Worm (Caenorhabditis elegans) whole organism, late embryonic: ENCODE measurements around the gene casy-1.

ENCODE experiments used
- ceh-34 ChIP-seq: sonication (generic microtip); optimal IDR thresholded peaks from 2 replicates; lab custom pipeline; 2016; ENCODE audit warnings: mild to moderate bottlenecking, missing genetic modification characterization, missing compliant biosample characterization
- ceh-6 ChIP-seq: fragments of 200-800 bp; sonication (Bioruptor generic); optimal IDR thresholded peaks from 2 replicates; lab custom pipeline; 2018; ENCODE audit warnings: mild to moderate bottlenecking, missing genetic modification characterization, missing compliant biosample characterization
- che-1 ChIP-seq: sonication (generic microtip); optimal IDR thresholded peaks from 2 replicates; lab custom pipeline; 2016; ENCODE audit warnings: mild to moderate bottlenecking, missing genetic modification characterization, missing compliant biosample characterization
- dmd-4 ChIP-seq: sonication (generic microtip); optimal IDR thresholded peaks from 2 replicates; lab custom pipeline; 2016; ENCODE audit warnings: borderline replicate concordance, missing genetic modification characterization, missing compliant biosample characterization
- dve-1 ChIP-seq: sonication (generic microtip); optimal IDR thresholded peaks from 2 replicates; lab custom pipeline; 2017; ENCODE audit warnings: antibody characterized with exemption, mild to moderate bottlenecking, missing genetic modification characterization, missing compliant biosample characterization
- hlh-8 ChIP-seq: sonication (generic microtip); optimal IDR thresholded peaks from 2 replicates; lab custom pipeline; 2016; ENCODE audit warnings: missing genotype, missing genetic modification characterization, missing compliant biosample characterization
- nfya-1 ChIP-seq: sonication (generic microtip); optimal IDR thresholded peaks from 2 replicates; lab custom pipeline; 2017; ENCODE audit warnings: missing genetic modification characterization, mild to moderate bottlenecking, missing compliant biosample characterization, antibody characterized with exemption, moderate library complexity
- nhr-11 ChIP-seq: fragments of 150-350 bp; optimal IDR thresholded peaks from 2 replicates; lab custom pipeline; 2014; ENCODE audit warnings: missing biosample characterization, missing genetic modification characterization
- pax-1 ChIP-seq: fragments of 150-350 bp; optimal IDR thresholded peaks from 2 replicates; lab custom pipeline; 2014; ENCODE audit warnings: missing biosample characterization, missing genetic modification characterization
- pha-4 ChIP-seq: fragments of 150-350 bp; optimal IDR thresholded peaks from 2 replicates; lab custom pipeline; 2018; ENCODE audit warnings: missing biosample characterization, missing genetic modification reagents, missing genetic modification characterization
- sox-2 ChIP-seq: fragments of 200-800 bp; sonication (Bioruptor generic); IDR thresholded peaks from 2 replicates; pipeline ENCODE4 v1.3.6; 2022; ENCODE audit warnings: missing genetic modification reagents, missing genetic modification characterization, missing compliant biosample characterization
- tbx-2 ChIP-seq: sonication (generic microtip); optimal IDR thresholded peaks from 2 replicates; lab custom pipeline; 2016; ENCODE audit warnings: missing genetic modification characterization, missing compliant biosample characterization
- unc-86 ChIP-seq: sonication (generic microtip); optimal IDR thresholded peaks from 2 replicates; lab custom pipeline; 2016; ENCODE audit warnings: missing genetic modification characterization, missing compliant biosample characterization

DNA sequence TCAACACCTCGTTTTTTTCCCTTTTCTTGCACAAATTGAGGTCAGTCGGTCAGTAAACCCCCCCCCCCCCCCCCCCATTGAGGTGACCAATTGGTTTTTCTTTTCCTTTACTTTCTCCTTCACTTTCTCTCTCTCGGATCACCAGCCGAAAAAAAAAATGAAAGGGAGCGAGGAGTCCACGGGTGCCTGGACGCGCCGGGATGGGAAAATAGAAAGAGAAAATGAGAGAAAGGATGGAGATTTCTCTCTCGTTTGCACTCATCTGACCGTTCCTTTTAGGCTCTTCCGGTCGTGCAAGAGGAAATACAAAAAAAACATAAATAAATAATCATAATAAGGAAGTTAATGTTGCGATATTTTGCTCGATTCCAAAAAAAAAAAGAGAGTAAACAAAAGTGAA, 57.4 kb downstream of the casy-1 start:
- TF ChIP-seq pax-1 (tag; lab: Kevin White, UChicago) (no peak), nhr-11 (no peak), dmd-4 (tag; lab: Kevin White, UChicago) (no peak), pha-4 (no peak), ceh-34 (tag; lab: Kevin White, UChicago) (no peak), che-1 (no peak), unc-86 (no peak), ceh-6 (no peak), dve-1 (tag; lab: Kevin White, UChicago) (no peak), nfya-1 (tag; lab: Kevin White, UChicago) (no peak), sox-2 (GFP tag; lab: Robert Waterston, UW) (no peak), tbx-2 (tag; lab: Kevin White, UChicago) (no peak), hlh-8 (tag; lab: Kevin White, UChicago) (no peak)
